Worm (Caenorhabditis elegans) whole organism, late embryonic: ENCODE results near the gene K07H8.2.

ENCODE experiments used
- C08G9.2 ChIP-seq: sonication (generic microtip); optimal IDR thresholded peaks from 2 replicates; lab custom pipeline; 2016; ENCODE audit warnings: mild to moderate bottlenecking, missing genetic modification characterization, moderate library complexity, missing compliant biosample characterization
- C38D4.7 ChIP-seq: fragments of 200-800 bp; sonication (Bioruptor generic); optimal IDR thresholded peaks from 2 replicates; lab custom pipeline; 2018; ENCODE audit warnings: mild to moderate bottlenecking, missing genetic modification characterization, moderate library complexity, missing compliant biosample characterization
- F13H6.1 ChIP-seq: sonication (generic microtip); optimal IDR thresholded peaks from 2 replicates; lab custom pipeline; 2016; ENCODE audit warnings: missing genetic modification characterization, missing compliant biosample characterization
- K02D7.2 ChIP-seq: sonication (generic microtip); optimal IDR thresholded peaks from 2 replicates; lab custom pipeline; 2017; ENCODE audit warnings: mild to moderate bottlenecking, missing genetic modification characterization, missing compliant biosample characterization
- K09A11.1 ChIP-seq: sonication (generic microtip); optimal IDR thresholded peaks from 2 replicates; lab custom pipeline; 2017; ENCODE audit warnings: antibody characterized with exemption, mild to moderate bottlenecking, missing genetic modification characterization, missing compliant biosample characterization; ENCODE audit not compliant: insufficient read depth
- ahr-1 ChIP-seq: sonication (generic microtip); optimal IDR thresholded peaks from 2 replicates; lab custom pipeline; 2016; ENCODE audit warnings: missing genetic modification characterization, missing compliant biosample characterization
- ama-1 ChIP-seq: fragments of 150-350 bp; optimal IDR thresholded peaks from 2 replicates; lab custom pipeline; 2014
- ceh-14 ChIP-seq: sonication (generic microtip); optimal IDR thresholded peaks from 2 replicates; lab custom pipeline; 2016; ENCODE audit warnings: missing genotype, missing genetic modification characterization, missing compliant biosample characterization
- ceh-19 ChIP-seq: fragments of 200-800 bp; sonication (Bioruptor generic); optimal IDR thresholded peaks from 2 replicates; lab custom pipeline; 2018; ENCODE audit warnings: mild to moderate bottlenecking, missing genetic modification characterization, missing compliant biosample characterization
- ceh-2 ChIP-seq: sonication (generic microtip); optimal IDR thresholded peaks from 2 replicates; lab custom pipeline; 2016; ENCODE audit warnings: missing genotype, missing genetic modification characterization, missing compliant biosample characterization
- ceh-22 ChIP-seq: sonication (generic microtip); optimal IDR thresholded peaks from 2 replicates; lab custom pipeline; 2017; ENCODE audit warnings: missing biosample characterization, missing genetic modification characterization
- ceh-24 ChIP-seq: sonication (generic microtip); optimal IDR thresholded peaks from 2 replicates; lab custom pipeline; 2016; ENCODE audit warnings: mild to moderate bottlenecking, missing genetic modification characterization, missing compliant biosample characterization
- ceh-30 ChIP-seq: fragments of 150-350 bp; optimal IDR thresholded peaks from 2 replicates; lab custom pipeline; 2014; ENCODE audit warnings: missing biosample characterization, missing genetic modification characterization
- ceh-31 ChIP-seq: sonication (generic microtip); optimal IDR thresholded peaks from 2 replicates; lab custom pipeline; 2016; ENCODE audit warnings: missing genetic modification characterization, missing compliant biosample characterization
- ceh-45 ChIP-seq: fragments of 200-800 bp; sonication (Bioruptor generic); IDR thresholded peaks from 2 replicates; pipeline ENCODE4 v1.3.6; 2022; ENCODE audit warnings: missing genetic modification reagents, missing genetic modification characterization, missing compliant biosample characterization
- ceh-48 ChIP-seq: sonication (generic microtip); optimal IDR thresholded peaks from 2 replicates; lab custom pipeline; 2016; ENCODE audit warnings: missing genetic modification characterization, inconsistent platforms, missing compliant biosample characterization
- ceh-6 ChIP-seq: fragments of 200-800 bp; sonication (Bioruptor generic); optimal IDR thresholded peaks from 2 replicates; lab custom pipeline; 2018; ENCODE audit warnings: mild to moderate bottlenecking, missing genetic modification characterization, missing compliant biosample characterization
- ceh-9 ChIP-seq: sonication (generic microtip); optimal IDR thresholded peaks from 2 replicates; lab custom pipeline; 2016; ENCODE audit warnings: mild to moderate bottlenecking, missing genetic modification characterization, inconsistent platforms, missing compliant biosample characterization
- dmd-4 ChIP-seq: sonication (generic microtip); optimal IDR thresholded peaks from 2 replicates; lab custom pipeline; 2016; ENCODE audit warnings: borderline replicate concordance, missing genetic modification characterization, missing compliant biosample characterization
- ets-4 ChIP-seq: sonication (generic microtip); optimal IDR thresholded peaks from 2 replicates; lab custom pipeline; 2016; ENCODE audit warnings: missing genetic modification characterization, missing compliant biosample characterization
- fkh-10 ChIP-seq: fragments of 150-350 bp; optimal IDR thresholded peaks from 2 replicates; lab custom pipeline; 2014; ENCODE audit warnings: missing biosample characterization, missing genetic modification reagents, missing genetic modification characterization
- hlh-13 ChIP-seq: fragments of 200-800 bp; sonication (Bioruptor generic); optimal IDR thresholded peaks from 2 replicates; lab custom pipeline; 2018; ENCODE audit warnings: mild to moderate bottlenecking, missing genetic modification characterization, missing compliant biosample characterization
- hlh-15 ChIP-seq: sonication (generic microtip); optimal IDR thresholded peaks from 2 replicates; lab custom pipeline; 2016; ENCODE audit warnings: missing genetic modification characterization, missing compliant biosample characterization
- lin-11 ChIP-seq: fragments of 200-800 bp; sonication (Bioruptor generic); optimal IDR thresholded peaks from 2 replicates; lab custom pipeline; 2018; ENCODE audit warnings: mild to moderate bottlenecking, missing genetic modification characterization, missing compliant biosample characterization
- madf-2 ChIP-seq: sonication (generic microtip); optimal IDR thresholded peaks from 2 replicates; lab custom pipeline; 2017; ENCODE audit warnings: missing genetic modification characterization, missing compliant biosample characterization
- nfya-1 ChIP-seq: sonication (generic microtip); optimal IDR thresholded peaks from 2 replicates; lab custom pipeline; 2017; ENCODE audit warnings: missing genetic modification characterization, mild to moderate bottlenecking, missing compliant biosample characterization, antibody characterized with exemption, moderate library complexity
- nhr-11 ChIP-seq: fragments of 150-350 bp; optimal IDR thresholded peaks from 2 replicates; lab custom pipeline; 2014; ENCODE audit warnings: missing biosample characterization, missing genetic modification characterization
- npax-4 ChIP-seq: sonication (generic microtip); optimal IDR thresholded peaks from 2 replicates; lab custom pipeline; 2016; ENCODE audit warnings: missing genetic modification characterization, missing compliant biosample characterization
- odd-2 ChIP-seq: sonication (generic microtip); optimal IDR thresholded peaks from 2 replicates; lab custom pipeline; 2017; ENCODE audit warnings: antibody characterized with exemption, mild to moderate bottlenecking, missing genetic modification characterization, missing compliant biosample characterization
- pag-3 ChIP-seq: sonication (generic microtip); optimal IDR thresholded peaks from 2 replicates; lab custom pipeline; 2016; ENCODE audit warnings: missing compliant biosample characterization, missing genetic modification characterization, borderline replicate concordance
- pax-1 ChIP-seq: fragments of 150-350 bp; optimal IDR thresholded peaks from 2 replicates; lab custom pipeline; 2014; ENCODE audit warnings: missing biosample characterization, missing genetic modification characterization
- pha-4 ChIP-seq: fragments of 150-350 bp; optimal IDR thresholded peaks from 2 replicates; lab custom pipeline; 2018; ENCODE audit warnings: missing biosample characterization, missing genetic modification reagents, missing genetic modification characterization
- sdc-2 ChIP-seq: sonication (generic microtip); optimal IDR thresholded peaks from 2 replicates; lab custom pipeline; 2016; ENCODE audit warnings: missing genotype, missing genetic modification characterization, missing compliant biosample characterization
- syd-9 ChIP-seq: sonication (generic microtip); optimal IDR thresholded peaks from 2 replicates; lab custom pipeline; 2016; ENCODE audit warnings: mild to moderate bottlenecking, missing genetic modification characterization, moderate library complexity, missing compliant biosample characterization
- tbx-2 ChIP-seq: sonication (generic microtip); optimal IDR thresholded peaks from 2 replicates; lab custom pipeline; 2016; ENCODE audit warnings: missing genetic modification characterization, missing compliant biosample characterization
- tbx-7 ChIP-seq: sonication (generic microtip); optimal IDR thresholded peaks from 2 replicates; lab custom pipeline; 2016; ENCODE audit warnings: missing genotype, missing genetic modification characterization, missing compliant biosample characterization
- ttx-3 ChIP-seq: sonication (generic microtip); optimal IDR thresholded peaks from 2 replicates; lab custom pipeline; 2016; ENCODE audit warnings: missing genetic modification reagents, missing genetic modification characterization, missing compliant biosample characterization
- unc-3 ChIP-seq, 2 experiments: fragments of 200-800 bp in 1 of 2; sonication (Bioruptor generic) in 1 of 2; sonication (generic microtip) in 1 of 2; conservative IDR thresholded peaks in 1 of 2; optimal IDR thresholded peaks in 1 of 2; 2 replicates each; pipeline versions ENCODE4 v1.3.6 to Lab custom; 2016 to 2022; ENCODE audit warnings: missing compliant biosample characterization in 2 of 2, missing genetic modification characterization in 2 of 2, missing genetic modification reagents in 1 of 2
- unc-42 ChIP-seq: sonication (generic microtip); optimal IDR thresholded peaks from 2 replicates; lab custom pipeline; 2016; ENCODE audit warnings: missing genotype, missing genetic modification characterization, missing compliant biosample characterization
- unc-55 ChIP-seq: sonication (generic microtip); optimal IDR thresholded peaks from 2 replicates; lab custom pipeline; 2017; ENCODE audit warnings: missing biosample characterization, missing genetic modification reagents, missing genetic modification characterization
- ztf-16 ChIP-seq: sonication (generic microtip); optimal IDR thresholded peaks from 2 replicates; lab custom pipeline; 2017; ENCODE audit warnings: missing genetic modification characterization, missing compliant biosample characterization

The K07H8.2 gene

DNA sequence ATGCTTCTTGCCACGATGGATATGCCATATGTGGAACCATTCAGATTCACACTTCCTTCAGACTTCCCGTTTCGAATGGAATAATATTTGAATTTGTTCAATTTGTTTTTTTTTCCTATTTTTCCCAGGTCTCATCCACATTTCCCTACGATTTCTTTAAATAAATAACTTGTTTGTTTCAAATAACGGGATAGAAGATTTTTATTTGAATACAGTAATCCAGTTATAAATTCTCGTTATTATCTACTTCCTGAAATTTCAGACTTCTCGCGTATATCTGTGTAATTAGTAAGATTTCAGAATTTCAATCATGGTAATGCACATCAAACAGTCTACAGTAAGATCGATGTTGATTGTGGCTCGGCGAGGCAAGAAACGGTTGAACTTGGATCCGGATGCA is 9.1 kb downstream of the K07H8.2 start, which contains the start of gene F35H10.5:
Gene F35H10.5 (plus strand): TSS at position 301 of the 400 bp plus-strand sequence.
- TF ChIP-seq pag-3 (no peak), fkh-10 (no peak), C08G9.2 (tag; lab: Kevin White, UChicago) (no peak), ceh-24 (no peak), nfya-1 (no peak), ceh-14 (tag; lab: Kevin White, UChicago) (no peak), unc-42 (tag; lab: Kevin White, UChicago) (no peak), odd-2 (tag; lab: Kevin White, UChicago) (no peak), ceh-19 (GFP tag; lab: Kevin White, UChicago) (no peak), sdc-2 (tag; lab: Kevin White, UChicago) (no peak), pax-1 (tag; lab: Kevin White, UChicago) (no peak), ceh-22 (tag; lab: Kevin White, UChicago) (no peak)

DNA sequence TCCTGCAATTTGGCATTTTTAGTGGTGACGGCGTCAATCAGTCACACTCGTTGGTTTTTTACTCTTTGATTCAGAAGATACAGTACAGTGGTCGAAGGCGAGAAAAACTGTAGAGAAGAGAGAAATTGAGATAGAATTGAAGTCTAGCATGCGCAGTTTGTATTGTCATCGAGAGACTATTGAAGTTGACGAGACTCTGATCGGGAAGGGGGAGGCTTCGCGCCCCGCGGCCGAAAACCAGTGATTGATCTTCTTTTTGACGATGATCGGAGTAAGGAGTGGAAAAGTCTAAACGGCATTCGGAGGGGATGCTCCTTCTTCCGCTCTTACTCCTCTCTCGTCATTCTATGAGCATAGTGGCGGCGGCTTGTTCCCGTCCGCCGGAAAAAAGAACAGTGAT is 10.6 kb downstream of the K07H8.2 start:
- no peak for TF ChIP-seq ztf-16 (tag; lab: Kevin White, UChicago)
- no peak for TF ChIP-seq dmd-4 (tag; lab: Kevin White, UChicago)
- no peak for TF ChIP-seq unc-3 (GFP tag; conservative IDR thresholded peaks at IDR 0.05; lab: Robert Waterston, UW)
- no peak for TF ChIP-seq unc-3 (tag; optimal IDR thresholded peaks at IDR 0.05; lab: Kevin White, UChicago)
- TF ChIP-seq ets-4: no peak
- TF ChIP-seq pag-3: no peak
- TF ChIP-seq npax-4 (tag; lab: Kevin White, UChicago): no peak
- TF ChIP-seq odd-2 (tag; lab: Kevin White, UChicago): no peak
- no peak for TF ChIP-seq ttx-3 (tag; lab: Kevin White, UChicago)
- TF ChIP-seq K09A11.1: no peak
- no peak for TF ChIP-seq ceh-24

DNA sequence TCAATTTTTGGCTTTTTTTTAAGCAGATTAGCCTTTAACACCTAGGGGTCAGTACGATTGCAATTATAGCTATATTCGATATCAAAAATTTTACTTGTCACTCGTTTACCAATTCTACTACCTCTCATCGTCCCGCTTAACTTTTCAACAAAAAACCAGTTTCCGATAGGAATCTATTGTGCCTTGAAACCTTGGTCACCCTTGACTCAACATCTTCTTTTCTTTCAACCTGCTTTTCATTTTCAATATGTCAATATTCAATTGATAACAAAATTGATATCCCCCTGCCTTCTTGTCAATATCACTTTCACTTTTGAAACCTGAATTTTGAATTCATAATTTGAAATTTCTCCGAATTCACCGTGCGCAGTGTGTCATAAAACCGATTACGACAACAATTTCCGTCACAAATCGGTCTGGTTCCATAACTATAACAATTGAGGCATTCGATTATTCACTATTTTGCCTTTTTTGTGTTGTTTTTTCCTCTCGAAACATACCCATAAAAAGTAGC is 11.4 kb downstream of the K07H8.2 start:
- TF ChIP-seq tbx-2 (tag; lab: Kevin White, UChicago) (no peak), ceh-24 (no peak), F13H6.1 (no peak), ceh-6 (no peak), odd-2 (tag; lab: Kevin White, UChicago) (no peak), ceh-2 (tag; lab: Kevin White, UChicago) (no peak), ceh-48 (no peak), K02D7.2 (tag; lab: Kevin White, UChicago) (no peak), C38D4.7 (GFP tag; lab: Kevin White, UChicago) (no peak), ceh-45 (GFP tag; lab: Robert Waterston, UW) (no peak), nfya-1 (no peak), unc-3 (GFP tag; conservative IDR thresholded peaks at IDR 0.05; lab: Robert Waterston, UW) (no peak), unc-3 (tag; optimal IDR thresholded peaks at IDR 0.05; lab: Kevin White, UChicago) (no peak), K09A11.1 (no peak), madf-2 (tag; lab: Kevin White, UChicago) (no peak), lin-11 (tag; lab: Kevin White, UChicago) (no peak), hlh-13 (GFP tag; lab: Kevin White, UChicago) (no peak), ama-1 (lab: Kevin White, UChicago) (no peak), ceh-31 (tag; lab: Kevin White, UChicago) (no peak)
- TF ChIP-seq, all 69 proteins: peak for 0

DNA sequence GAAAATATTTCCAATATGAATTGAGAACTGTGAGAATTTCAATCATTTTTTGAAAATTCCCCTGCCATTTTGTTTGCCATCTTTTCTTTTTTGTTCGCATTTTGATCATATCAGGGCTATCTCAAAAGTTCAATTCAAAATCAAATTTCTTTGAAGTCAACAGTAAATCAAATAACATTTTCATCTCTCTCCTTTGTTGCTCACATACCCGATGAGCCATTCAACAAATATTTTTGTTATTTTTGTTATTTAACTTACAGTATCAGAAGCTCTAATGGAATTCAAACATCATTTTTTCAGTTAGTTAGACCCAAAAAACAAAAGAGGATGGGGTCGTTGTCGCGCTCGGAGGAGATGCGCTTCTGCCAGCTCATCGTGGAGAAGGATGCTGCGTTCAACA is 12.3 kb downstream of the K07H8.2 start, which contains the start of gene vha-5:
Gene vha-5 (plus strand): TSS at position 301 of the 400 bp plus-strand sequence.
- TF ChIP-seq unc-55 (GFP tag; lab: Kevin White, UChicago): no peak
- TF ChIP-seq ceh-31 (tag; lab: Kevin White, UChicago): no peak
- TF ChIP-seq syd-9: no peak
- TF ChIP-seq ets-4: no peak
- no peak for TF ChIP-seq pha-4 (tag; lab: Kevin White, UChicago)
- no peak for TF ChIP-seq tbx-7 (tag; lab: Kevin White, UChicago)
- TF ChIP-seq C38D4.7 (GFP tag; lab: Kevin White, UChicago): no peak
- TF ChIP-seq ceh-9 (tag; lab: Kevin White, UChicago): no peak
- no peak for TF ChIP-seq hlh-15 (tag; lab: Kevin White, UChicago)
- no peak for TF ChIP-seq ahr-1
- TF ChIP-seq nhr-11: no peak
- TF ChIP-seq ceh-30 (tag; lab: Kevin White, UChicago): no peak
- no peak for TF ChIP-seq nfya-1
- no peak for TF ChIP-seq ceh-14 (tag; lab: Kevin White, UChicago)
